Worm (Caenorhabditis elegans) whole organism, L3 larva: ENCODE data around the gene str-178.

Experiments used
- egl-27 ChIP-seq: sonication (generic microtip); optimal IDR thresholded peaks from 4 replicates; lab custom pipeline; 2017; ENCODE audit warnings: missing biosample characterization, missing genetic modification reagents, missing genetic modification characterization
- pha-4 ChIP-seq: fragments of 150-350 bp; optimal IDR thresholded peaks from 2 replicates; lab custom pipeline; 2014; ENCODE audit warnings: missing biosample characterization, missing genetic modification reagents, missing genetic modification characterization
- pqm-1 ChIP-seq: fragments of 150-350 bp; optimal IDR thresholded peaks from 2 replicates; lab custom pipeline; 2017; ENCODE audit warnings: missing biosample characterization, missing genetic modification characterization, inconsistent platforms
- skn-1 ChIP-seq: fragments of 150-350 bp; optimal IDR thresholded peaks from 2 replicates; lab custom pipeline; 2014; ENCODE audit warnings: missing biosample characterization, missing genetic modification characterization
- zag-1 ChIP-seq: fragments of 150-350 bp; optimal IDR thresholded peaks from 2 replicates; lab custom pipeline; 2014; ENCODE audit warnings: missing biosample characterization, missing genetic modification characterization
- ztf-11 ChIP-seq: fragments of 150-350 bp; optimal IDR thresholded peaks from 2 replicates; lab custom pipeline; 2014; ENCODE audit warnings: missing biosample characterization, missing genetic modification characterization

- TF ChIP-seq pha-4 (no peak), ztf-11 (tag; lab: Kevin White, UChicago) (no peak), zag-1 (no peak), skn-1 (no peak), pqm-1 (tag; lab: Kevin White, UChicago) (no peak), egl-27 (tag; lab: Kevin White, UChicago) (no peak)
These were observed 12.9 kb upstream of the str-178 start, which contains the start of gene R11D1.10 for ce11 chrV:12729220-12729619.
